Worm (Caenorhabditis elegans) whole organism, L4 larva: Measurements from ENCODE around the gene wdr-4.

Source experiments
- D1046.2 ChIP-seq: fragments of 200-800 bp; sonication (Bioruptor generic); IDR thresholded peaks from 2 replicates; pipeline ENCODE4 v1.3.6; 2022; ENCODE audit warnings: missing genetic modification characterization, missing compliant biosample characterization
- F44E2.7 ChIP-seq: fragments of 200-800 bp; sonication (Bioruptor generic); IDR thresholded peaks from 2 replicates; pipeline ENCODE4 v2.1.2; 2022; ENCODE audit warnings: missing genetic modification characterization, missing compliant biosample characterization
- R02D3.7 ChIP-seq: fragments of 150-350 bp; sonication (generic microtip); optimal IDR thresholded peaks from 3 replicates; lab custom pipeline; 2014; ENCODE audit warnings: missing biosample characterization, missing genetic modification characterization
- T26A8.4 ChIP-seq: fragments of 200-800 bp; sonication (Bioruptor generic); IDR thresholded peaks from 2 replicates; pipeline ENCODE4 v1.3.6; 2022; ENCODE audit warnings: missing genetic modification characterization, missing compliant biosample characterization
- Y105C5A.15 ChIP-seq: fragments of 200-800 bp; sonication (Bioruptor generic); IDR thresholded peaks from 2 replicates; pipeline ENCODE4 v1.3.6; 2022; ENCODE audit warnings: missing genetic modification characterization, missing compliant biosample characterization
- Y5F2A.4 ChIP-seq: fragments of 200-800 bp; sonication (Bioruptor generic); optimal IDR thresholded peaks from 2 replicates; lab custom pipeline; 2018; ENCODE audit warnings: mild to moderate bottlenecking, missing genetic modification characterization, missing compliant biosample characterization
- ama-1 ChIP-seq: fragments of 150-350 bp; optimal IDR thresholded peaks from 2 replicates; lab custom pipeline; 2014; ENCODE audit warnings: inconsistent platforms, mixed read lengths
- arid-1 ChIP-seq: fragments of 200-800 bp; sonication (Bioruptor generic); conservative IDR thresholded peaks from 2 replicates; pipeline ENCODE4 v1.3.6; 2022; ENCODE audit warnings: missing genetic modification reagents, missing genetic modification characterization, missing compliant biosample characterization
- attf-4 ChIP-seq: sonication (generic microtip); optimal IDR thresholded peaks from 3 replicates; lab custom pipeline; 2017; ENCODE audit warnings: missing biosample characterization, missing genetic modification characterization
- ceh-20 ChIP-seq: fragments of 200-800 bp; sonication (Bioruptor generic); IDR thresholded peaks from 2 replicates; pipeline ENCODE4 v1.3.6; 2022; ENCODE audit warnings: missing genetic modification reagents, missing genetic modification characterization, missing compliant biosample characterization
- ceh-62 ChIP-seq: sonication (generic microtip); optimal IDR thresholded peaks from 2 replicates; lab custom pipeline; 2017; ENCODE audit warnings: missing biosample characterization, missing genetic modification characterization
- ceh-82 ChIP-seq: sonication (generic microtip); optimal IDR thresholded peaks from 2 replicates; lab custom pipeline; 2017; ENCODE audit warnings: missing biosample characterization, missing genetic modification characterization
- cey-2 ChIP-seq: sonication (generic microtip); optimal IDR thresholded peaks from 3 replicates; lab custom pipeline; 2017; ENCODE audit warnings: missing genetic modification characterization, mild to moderate bottlenecking, missing compliant biosample characterization, antibody characterized with exemption, borderline replicate concordance; ENCODE audit not compliant: insufficient read depth
- daf-12 ChIP-seq: fragments of 150-350 bp; optimal IDR thresholded peaks from 2 replicates; lab custom pipeline; 2014; ENCODE audit warnings: missing biosample characterization, missing genetic modification reagents, missing genetic modification characterization
- dmd-8 ChIP-seq: fragments of 200-800 bp; sonication (Bioruptor generic); IDR thresholded peaks from 2 replicates; pipeline ENCODE4 v1.3.6; 2022; ENCODE audit warnings: missing genetic modification characterization, missing compliant biosample characterization
- dpl-1 ChIP-seq: fragments of 150-350 bp; optimal IDR thresholded peaks from 2 replicates; lab custom pipeline; 2014; ENCODE audit warnings: missing biosample characterization, missing genetic modification reagents, missing genetic modification characterization
- duxl-1 ChIP-seq: sonication (generic microtip); optimal IDR thresholded peaks from 2 replicates; lab custom pipeline; 2016; ENCODE audit warnings: mild to moderate bottlenecking, missing genetic modification characterization, moderate library complexity, missing compliant biosample characterization; ENCODE audit not compliant: poor library complexity
- egl-43 ChIP-seq: fragments of 200-800 bp; sonication (Bioruptor generic); IDR thresholded peaks from 2 replicates; pipeline ENCODE4 v1.3.6; 2022; ENCODE audit warnings: missing genetic modification reagents, missing genetic modification characterization, missing compliant biosample characterization
- fkh-10 ChIP-seq: fragments of 150-350 bp; optimal IDR thresholded peaks from 2 replicates; lab custom pipeline; 2014; ENCODE audit warnings: missing biosample characterization, missing genetic modification reagents, missing genetic modification characterization
- gei-8 ChIP-seq: fragments of 200-800 bp; sonication (Bioruptor generic); optimal IDR thresholded peaks from 2 replicates; lab custom pipeline; 2018; ENCODE audit warnings: mild to moderate bottlenecking, missing genetic modification characterization, missing compliant biosample characterization
- hlh-11 ChIP-seq: fragments of 200-800 bp; sonication (Bioruptor generic); optimal IDR thresholded peaks from 2 replicates; lab custom pipeline; 2018; ENCODE audit warnings: mild to moderate bottlenecking, missing genetic modification characterization, missing compliant biosample characterization
- hlh-30 ChIP-seq: sonication (generic microtip); optimal IDR thresholded peaks from 2 replicates; lab custom pipeline; 2017; ENCODE audit warnings: antibody characterized with exemption, mild to moderate bottlenecking, missing genetic modification characterization, missing compliant biosample characterization; ENCODE audit not compliant: insufficient read depth
- hmg-1.1 ChIP-seq: fragments of 200-800 bp; sonication (Bioruptor generic); IDR thresholded peaks from 2 replicates; pipeline ENCODE4 v1.3.6; 2022; ENCODE audit warnings: missing genetic modification reagents, missing genetic modification characterization, missing compliant biosample characterization
- jun-1 ChIP-seq: fragments of 150-350 bp; optimal IDR thresholded peaks from 2 replicates; lab custom pipeline; 2014; ENCODE audit warnings: missing biosample characterization, missing genetic modification reagents, missing genetic modification characterization
- lin-1 ChIP-seq: fragments of 200-800 bp; sonication (Bioruptor generic); IDR thresholded peaks from 2 replicates; pipeline ENCODE4 v1.3.6; 2022; ENCODE audit warnings: missing genetic modification reagents, missing genetic modification characterization, missing compliant biosample characterization
- lin-13 ChIP-seq: fragments of 150-350 bp; optimal IDR thresholded peaks from 2 replicates; lab custom pipeline; 2014; ENCODE audit warnings: missing biosample characterization, missing genetic modification reagents, missing genetic modification characterization
- lsy-2 ChIP-seq, 2 experiments: fragments of 150-350 bp in 1 of 2; sonication (generic microtip) in 1 of 2; optimal IDR thresholded peaks; 2 replicates each; lab custom pipeline; 2014 to 2017; ENCODE audit warnings: missing biosample characterization in 2 of 2, missing genetic modification characterization in 2 of 2
- madf-9 ChIP-seq: fragments of 200-800 bp; sonication (Bioruptor generic); conservative IDR thresholded peaks from 2 replicates; pipeline ENCODE4 v1.3.6; 2022; ENCODE audit warnings: missing genetic modification reagents, missing genetic modification characterization, missing compliant biosample characterization
- mep-1 ChIP-seq: fragments of 150-350 bp; sonication (generic microtip); optimal IDR thresholded peaks from 3 replicates; lab custom pipeline; 2014; ENCODE audit warnings: missing biosample characterization, missing genetic modification characterization
- mxl-2 ChIP-seq: fragments of 200-800 bp; sonication (Bioruptor generic); conservative IDR thresholded peaks from 2 replicates; pipeline ENCODE4 v1.3.6; 2022; ENCODE audit warnings: missing genetic modification reagents, missing genetic modification characterization, missing compliant biosample characterization
- mxl-3 ChIP-seq: fragments of 200-800 bp; sonication (Bioruptor generic); optimal IDR thresholded peaks from 2 replicates; lab custom pipeline; 2018; ENCODE audit warnings: mild to moderate bottlenecking, missing genetic modification characterization, missing compliant biosample characterization
- nhr-102 ChIP-seq: sonication (generic microtip); optimal IDR thresholded peaks from 2 replicates; lab custom pipeline; 2016; ENCODE audit warnings: mild to moderate bottlenecking, missing genetic modification characterization, moderate library complexity, missing compliant biosample characterization
- nhr-111 ChIP-seq: fragments of 200-800 bp; sonication (Bioruptor generic); optimal IDR thresholded peaks from 2 replicates; lab custom pipeline; 2018; ENCODE audit warnings: mild to moderate bottlenecking, missing genetic modification characterization, missing compliant biosample characterization
- nhr-28 ChIP-seq: fragments of 150-350 bp; optimal IDR thresholded peaks from 2 replicates; lab custom pipeline; 2014; ENCODE audit warnings: missing biosample characterization, missing genetic modification characterization
- nhr-42 ChIP-seq: fragments of 200-800 bp; sonication (Bioruptor generic); IDR thresholded peaks from 2 replicates; pipeline ENCODE4 v1.3.6; 2022; ENCODE audit warnings: missing genetic modification characterization, missing compliant biosample characterization
- nhr-48 ChIP-seq: sonication (generic microtip); optimal IDR thresholded peaks from 2 replicates; lab custom pipeline; 2016; ENCODE audit warnings: mild to moderate bottlenecking, missing genetic modification characterization, missing compliant biosample characterization
- nhr-6 ChIP-seq: fragments of 150-350 bp; optimal IDR thresholded peaks from 2 replicates; lab custom pipeline; 2014; ENCODE audit warnings: missing biosample characterization, missing genetic modification characterization
- nhr-76 ChIP-seq: fragments of 150-350 bp; optimal IDR thresholded peaks from 2 replicates; lab custom pipeline; 2014; ENCODE audit warnings: missing biosample characterization, missing genetic modification characterization
- php-3 ChIP-seq: fragments of 200-800 bp; sonication (Bioruptor generic); IDR thresholded peaks from 2 replicates; pipeline ENCODE4 v1.3.6; 2022; ENCODE audit warnings: missing genetic modification reagents, missing genetic modification characterization, missing compliant biosample characterization
- pqm-1 ChIP-seq: sonication (generic microtip); optimal IDR thresholded peaks from 2 replicates; lab custom pipeline; 2017; ENCODE audit warnings: missing biosample characterization, missing genetic modification characterization
- saeg-2 ChIP-seq: fragments of 200-800 bp; sonication (Bioruptor generic); IDR thresholded peaks from 2 replicates; pipeline ENCODE4 v1.3.6; 2022; ENCODE audit warnings: missing genetic modification reagents, missing genetic modification characterization, missing compliant biosample characterization
- set-16 ChIP-seq: fragments of 200-800 bp; sonication (Bioruptor generic); IDR thresholded peaks from 2 replicates; pipeline ENCODE4 v1.3.6; 2022; ENCODE audit warnings: missing genetic modification reagents, missing genetic modification characterization, missing compliant biosample characterization
- skn-1 ChIP-seq: fragments of 150-350 bp; optimal IDR thresholded peaks from 2 replicates; lab custom pipeline; 2014; ENCODE audit warnings: missing biosample characterization, missing genetic modification characterization
- unc-130 ChIP-seq: sonication (generic microtip); optimal IDR thresholded peaks from 2 replicates; lab custom pipeline; 2016; ENCODE audit warnings: missing genetic modification reagents, missing genetic modification characterization, missing compliant biosample characterization
- unc-39 ChIP-seq: sonication (generic microtip); optimal IDR thresholded peaks from 2 replicates; lab custom pipeline; 2017; ENCODE audit warnings: missing biosample characterization, missing genetic modification characterization
- vab-7 ChIP-seq: fragments of 200-800 bp; sonication (Bioruptor generic); IDR thresholded peaks from 2 replicates; pipeline ENCODE4 v1.3.6; 2022; ENCODE audit warnings: missing genetic modification reagents, missing genetic modification characterization, missing compliant biosample characterization
- zfp-3 ChIP-seq: fragments of 200-800 bp; sonication (Bioruptor generic); conservative IDR thresholded peaks from 2 replicates; pipeline ENCODE4 v1.3.6; 2022; ENCODE audit warnings: missing genetic modification reagents, missing genetic modification characterization, missing compliant biosample characterization
- zip-11 ChIP-seq: fragments of 200-800 bp; sonication (Bioruptor generic); IDR thresholded peaks from 2 replicates; pipeline ENCODE4 v1.3.6; 2022; ENCODE audit warnings: missing genetic modification characterization, missing compliant biosample characterization
- ztf-11 ChIP-seq: fragments of 150-350 bp; optimal IDR thresholded peaks from 2 replicates; lab custom pipeline; 2014; ENCODE audit warnings: missing biosample characterization, missing genetic modification characterization

Gene wdr-4

ce11 chrIII:6695189-6695588 lies 30.4 kb upstream of the wdr-4 start (continued):
- no peak for TF ChIP-seq cey-2 (tag; lab: Kevin White, UChicago)
- no peak for TF ChIP-seq nhr-6 (tag; lab: Kevin White, UChicago)
- TF ChIP-seq Y105C5A.15 (GFP tag; lab: Robert Waterston, UW) = no peak
- no peak for TF ChIP-seq jun-1
- TF ChIP-seq T26A8.4 (GFP tag; lab: Robert Waterston, UW) = no peak
- peak; percentile 59 for TF ChIP-seq fkh-10 (GFP tag; lab: Kevin White, UChicago)
- no peak for TF ChIP-seq arid-1 (GFP tag; lab: Robert Waterston, UW)
- TF ChIP-seq mxl-3 (GFP tag; lab: Kevin White, UChicago) = no peak
- TF ChIP-seq Y5F2A.4 (GFP tag; lab: Kevin White, UChicago) = no peak
- no peak for TF ChIP-seq R02D3.7 (tag; lab: Kevin White, UChicago)
- TF ChIP-seq php-3 (GFP tag; lab: Robert Waterston, UW) = no peak
- TF ChIP-seq nhr-28 = no peak
- no peak for TF ChIP-seq skn-1
- TF ChIP-seq nhr-111 (GFP tag; lab: Kevin White, UChicago) = no peak
- TF ChIP-seq hlh-30 (tag; lab: Kevin White, UChicago) = peak; percentile 54
- TF ChIP-seq zip-11 (GFP tag; lab: Robert Waterston, UW) = no peak
- TF ChIP-seq nhr-48 (tag; lab: Kevin White, UChicago) = no peak
- no peak for TF ChIP-seq ztf-11 (tag; lab: Kevin White, UChicago)
- no peak for TF ChIP-seq nhr-76 (tag; lab: Kevin White, UChicago)
- no peak; the same call in 1 of the 2 replicates for TF ChIP-seq set-16 (GFP tag; lab: Robert Waterston, UW)
- no peak for TF ChIP-seq daf-12 (tag; lab: Kevin White, UChicago)
- TF ChIP-seq attf-4 = no peak
- no peak for TF ChIP-seq pqm-1
- TF ChIP-seq gei-8 (GFP tag; lab: Kevin White, UChicago) = no peak
- no peak for TF ChIP-seq ceh-62 (tag; lab: Kevin White, UChicago)
- no peak for TF ChIP-seq lin-13 (GFP tag; lab: Kevin White, UChicago)
- TF ChIP-seq vab-7 (GFP tag; lab: Robert Waterston, UW) = no peak
- no peak for TF ChIP-seq F44E2.7 (GFP tag; lab: Robert Waterston, UW)
- TF ChIP-seq, all 104 proteins: peak for 13

DNA sequence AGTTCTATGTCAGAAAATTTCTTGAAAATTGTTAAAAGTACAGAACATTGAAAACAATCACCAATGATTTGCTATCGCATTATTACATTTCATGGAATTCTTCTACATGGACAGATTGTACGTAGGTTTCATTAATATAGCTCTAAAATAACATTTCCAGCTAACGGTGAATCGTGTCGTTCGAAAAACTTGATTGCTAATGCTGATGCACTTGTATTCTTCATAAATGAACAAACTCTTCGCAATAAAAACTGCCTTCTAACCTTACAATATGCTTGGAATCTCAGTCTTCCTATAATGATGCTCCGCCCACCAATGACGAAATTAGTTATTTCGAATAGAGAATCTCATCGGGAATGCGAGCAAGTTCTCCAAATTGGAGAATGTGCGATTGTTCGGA lies 20.1 kb upstream of the wdr-4 start, which contains the start of gene F37A4.6:
F37A4.6 (plus strand) TSS at position 301 of the 400 bp plus-strand sequence.
- TF ChIP-seq nhr-42 (GFP tag; lab: Robert Waterston, UW) (no peak), lin-1 (GFP tag; lab: Robert Waterston, UW) (no peak), ceh-62 (tag; lab: Kevin White, UChicago) (no peak), egl-43 (GFP tag; lab: Robert Waterston, UW) (no peak), ceh-82 (tag; lab: Kevin White, UChicago) (no peak), zfp-3 (GFP tag; lab: Robert Waterston, UW) (no peak)

- TF ChIP-seq nhr-42 (GFP tag; lab: Robert Waterston, UW) = no peak
- TF ChIP-seq D1046.2 (GFP tag; lab: Robert Waterston, UW) = no peak
- no peak for TF ChIP-seq hmg-1.1 (GFP tag; lab: Robert Waterston, UW)
- TF ChIP-seq lsy-2 (tag; optimal IDR thresholded peaks at IDR 0.05; lab: Kevin White, UChicago) = no peak
- TF ChIP-seq hlh-11 (tag; lab: Kevin White, UChicago) = peak; percentile 7
- no peak for TF ChIP-seq set-16 (GFP tag; lab: Robert Waterston, UW)
- no peak for TF ChIP-seq dmd-8 (GFP tag; lab: Robert Waterston, UW)
- TF ChIP-seq mxl-2 (GFP tag; lab: Robert Waterston, UW) = no peak
- peak; percentile 60 for TF ChIP-seq unc-130 (GFP tag; lab: Kevin White, UChicago)
- no peak for TF ChIP-seq duxl-1
- TF ChIP-seq dpl-1 = peak; percentile 94
- no peak for TF ChIP-seq ama-1
- no peak for TF ChIP-seq nhr-6 (tag; lab: Kevin White, UChicago)
- no peak for TF ChIP-seq nhr-102
- no peak for TF ChIP-seq unc-39 (tag; lab: Kevin White, UChicago)
- TF ChIP-seq saeg-2 = no peak
- no peak for TF ChIP-seq madf-9 (GFP tag; lab: Robert Waterston, UW)
- TF ChIP-seq vab-7 (GFP tag; lab: Robert Waterston, UW) = peak; percentile 46; the same call in 1 of the 2 replicates
- TF ChIP-seq fkh-10 (GFP tag; lab: Kevin White, UChicago) = no peak
- TF ChIP-seq gei-8 (GFP tag; lab: Kevin White, UChicago) = no peak
- no peak for TF ChIP-seq ceh-20 (GFP tag; lab: Robert Waterston, UW)
- no peak for TF ChIP-seq mep-1 (tag; lab: Kevin White, UChicago)
These were observed 15.6 kb upstream of the wdr-4 start, which contains the start of gene isw-1 for ce11 chrIII:6709983-6710382. Gene isw-1, minus strand, starts transcription at chrIII:6710100.
